Fruit fly (Drosophila melanogaster): Measurements from ENCODE around the gene Fic.

DNA sequence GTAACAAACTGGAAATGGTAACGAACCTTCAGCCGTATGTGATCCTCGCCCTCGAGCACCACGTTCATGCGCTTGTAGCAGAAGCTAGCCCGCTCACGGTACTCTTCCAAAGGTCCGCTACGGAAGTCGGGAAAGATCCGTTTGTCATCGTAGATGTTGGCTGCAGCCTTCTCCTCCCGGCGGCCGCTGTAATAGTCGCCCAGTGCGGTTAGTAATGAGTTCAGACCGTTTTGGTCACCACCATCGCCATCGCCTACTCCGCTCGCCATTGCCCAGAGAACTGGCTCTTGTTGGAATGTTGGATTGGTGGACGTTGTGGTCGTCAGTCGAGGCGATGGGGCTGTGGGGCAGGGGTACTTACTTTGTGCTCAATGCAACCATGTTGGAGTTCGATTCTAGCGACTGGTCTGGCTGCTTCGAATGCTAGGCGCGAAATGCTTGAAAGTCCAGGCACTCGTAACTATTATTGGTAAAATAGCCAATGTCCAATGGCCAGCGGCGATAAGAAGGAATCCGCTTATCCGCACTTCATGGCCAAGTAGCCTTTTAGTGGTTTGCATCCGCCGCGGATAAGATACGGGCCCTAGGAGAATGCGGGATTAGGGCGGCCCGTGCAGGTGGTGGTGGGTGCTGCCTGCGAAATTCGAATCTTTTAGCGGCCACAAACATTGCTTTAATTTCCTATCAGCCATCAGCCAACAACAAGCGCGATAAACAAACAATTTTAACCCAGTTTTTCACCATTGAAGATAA is 23.6 kb downstream of the Fic start:
- TF ChIP-seq Eip78C (GFP tag) (peak; percentile 56), Blimp-1 (GFP tag; optimal IDR thresholded peaks at IDR 0.05) (no peak), esn (GFP tag; optimal IDR thresholded peaks at IDR 0.05) (peak; percentile 15), Gug (GFP tag; IDR thresholded peaks at IDR 0.05) (no peak), svp (GFP tag) (peak; percentile 96), CG8632 (GFP tag; optimal IDR thresholded peaks at IDR 0.05) (no peak), Lpt (GFP tag; optimal IDR thresholded peaks at IDR 0.05) (peak; percentile 20), CG8119 (GFP tag; IDR thresholded peaks at IDR 0.05) (no peak), eg (GFP tag; IDR thresholded peaks at IDR 0.05) (no peak; the same call in 2 of the 3 replicates), vri (GFP tag; optimal IDR thresholded peaks at IDR 0.05) (no peak), cyc (GFP tag; optimal IDR thresholded peaks at IDR 0.05) (no peak), CG6854 (GFP tag; optimal IDR thresholded peaks at IDR 0.05) (peak; percentile 33), CG31627 (GFP tag; optimal IDR thresholded peaks at IDR 0.05) (no peak), Ets96B (tag; optimal IDR thresholded peaks at IDR 0.05) (no peak)
